Worm (Caenorhabditis elegans) whole organism, late embryonic: ENCODE measurements around the gene mex-1.
A peak's percentile ranks its signal among the peaks of the same experiment; 100 is the strongest.

ENCODE experiments used
- C08G9.2 ChIP-seq: sonication (generic microtip); optimal IDR thresholded peaks from 2 replicates; lab custom pipeline; 2016; ENCODE audit warnings: mild to moderate bottlenecking, missing genetic modification characterization, moderate library complexity, missing compliant biosample characterization
- C38D4.7 ChIP-seq: fragments of 200-800 bp; sonication (Bioruptor generic); optimal IDR thresholded peaks from 2 replicates; lab custom pipeline; 2018; ENCODE audit warnings: mild to moderate bottlenecking, missing genetic modification characterization, moderate library complexity, missing compliant biosample characterization
- F13H6.1 ChIP-seq: sonication (generic microtip); optimal IDR thresholded peaks from 2 replicates; lab custom pipeline; 2016; ENCODE audit warnings: missing genetic modification characterization, missing compliant biosample characterization
- K02D7.2 ChIP-seq: sonication (generic microtip); optimal IDR thresholded peaks from 2 replicates; lab custom pipeline; 2017; ENCODE audit warnings: mild to moderate bottlenecking, missing genetic modification characterization, missing compliant biosample characterization
- K09A11.1 ChIP-seq: sonication (generic microtip); optimal IDR thresholded peaks from 2 replicates; lab custom pipeline; 2017; ENCODE audit warnings: antibody characterized with exemption, mild to moderate bottlenecking, missing genetic modification characterization, missing compliant biosample characterization; ENCODE audit not compliant: insufficient read depth
- T23F11.4 ChIP-seq: fragments of 200-800 bp; sonication (Bioruptor generic); optimal IDR thresholded peaks from 2 replicates; lab custom pipeline; 2018; ENCODE audit warnings: mild to moderate bottlenecking, missing genetic modification characterization, missing compliant biosample characterization
- ahr-1 ChIP-seq: sonication (generic microtip); optimal IDR thresholded peaks from 2 replicates; lab custom pipeline; 2016; ENCODE audit warnings: missing genetic modification characterization, missing compliant biosample characterization
- ama-1 ChIP-seq: fragments of 150-350 bp; optimal IDR thresholded peaks from 2 replicates; lab custom pipeline; 2014
- ceh-14 ChIP-seq: sonication (generic microtip); optimal IDR thresholded peaks from 2 replicates; lab custom pipeline; 2016; ENCODE audit warnings: missing genotype, missing genetic modification characterization, missing compliant biosample characterization
- ceh-18 ChIP-seq: sonication (generic microtip); optimal IDR thresholded peaks from 2 replicates; lab custom pipeline; 2016; ENCODE audit warnings: missing genetic modification characterization, missing compliant biosample characterization
- ceh-19 ChIP-seq: fragments of 200-800 bp; sonication (Bioruptor generic); optimal IDR thresholded peaks from 2 replicates; lab custom pipeline; 2018; ENCODE audit warnings: mild to moderate bottlenecking, missing genetic modification characterization, missing compliant biosample characterization
- ceh-30 ChIP-seq: fragments of 150-350 bp; optimal IDR thresholded peaks from 2 replicates; lab custom pipeline; 2014; ENCODE audit warnings: missing biosample characterization, missing genetic modification characterization
- ceh-31 ChIP-seq: sonication (generic microtip); optimal IDR thresholded peaks from 2 replicates; lab custom pipeline; 2016; ENCODE audit warnings: missing genetic modification characterization, missing compliant biosample characterization
- ceh-45 ChIP-seq: fragments of 200-800 bp; sonication (Bioruptor generic); IDR thresholded peaks from 2 replicates; pipeline ENCODE4 v1.3.6; 2022; ENCODE audit warnings: missing genetic modification reagents, missing genetic modification characterization, missing compliant biosample characterization
- ceh-48 ChIP-seq: sonication (generic microtip); optimal IDR thresholded peaks from 2 replicates; lab custom pipeline; 2016; ENCODE audit warnings: missing genetic modification characterization, inconsistent platforms, missing compliant biosample characterization
- ceh-6 ChIP-seq: fragments of 200-800 bp; sonication (Bioruptor generic); optimal IDR thresholded peaks from 2 replicates; lab custom pipeline; 2018; ENCODE audit warnings: mild to moderate bottlenecking, missing genetic modification characterization, missing compliant biosample characterization
- che-1 ChIP-seq: sonication (generic microtip); optimal IDR thresholded peaks from 2 replicates; lab custom pipeline; 2016; ENCODE audit warnings: mild to moderate bottlenecking, missing genetic modification characterization, missing compliant biosample characterization
- dmd-4 ChIP-seq: sonication (generic microtip); optimal IDR thresholded peaks from 2 replicates; lab custom pipeline; 2016; ENCODE audit warnings: borderline replicate concordance, missing genetic modification characterization, missing compliant biosample characterization
- elt-2 ChIP-seq: sonication (generic microtip); optimal IDR thresholded peaks from 2 replicates; lab custom pipeline; 2016; ENCODE audit warnings: missing genetic modification reagents, missing genetic modification characterization, missing compliant biosample characterization
- elt-4 ChIP-seq: sonication (generic microtip); optimal IDR thresholded peaks from 2 replicates; lab custom pipeline; 2016; ENCODE audit warnings: missing genetic modification characterization, missing compliant biosample characterization
- eyg-1 ChIP-seq: sonication (generic microtip); optimal IDR thresholded peaks from 2 replicates; lab custom pipeline; 2016; ENCODE audit warnings: missing genotype, missing genetic modification characterization, missing compliant biosample characterization
- fax-1 ChIP-seq: sonication (generic microtip); optimal IDR thresholded peaks from 2 replicates; lab custom pipeline; 2016; ENCODE audit warnings: missing genotype, missing genetic modification characterization, missing compliant biosample characterization
- gmeb-2 ChIP-seq: sonication (generic microtip); optimal IDR thresholded peaks from 2 replicates; lab custom pipeline; 2016; ENCODE audit warnings: missing genetic modification characterization, inconsistent platforms, missing compliant biosample characterization
- hlh-30 ChIP-seq: sonication (generic microtip); optimal IDR thresholded peaks from 2 replicates; lab custom pipeline; 2017; ENCODE audit warnings: antibody characterized with exemption, missing genetic modification characterization, missing compliant biosample characterization; ENCODE audit not compliant: insufficient read depth
- hlh-6 ChIP-seq: sonication (generic microtip); optimal IDR thresholded peaks from 2 replicates; lab custom pipeline; 2016; ENCODE audit warnings: missing genotype, missing genetic modification characterization, missing compliant biosample characterization
- hlh-8 ChIP-seq: sonication (generic microtip); optimal IDR thresholded peaks from 2 replicates; lab custom pipeline; 2016; ENCODE audit warnings: missing genotype, missing genetic modification characterization, missing compliant biosample characterization
- lin-11 ChIP-seq: fragments of 200-800 bp; sonication (Bioruptor generic); optimal IDR thresholded peaks from 2 replicates; lab custom pipeline; 2018; ENCODE audit warnings: mild to moderate bottlenecking, missing genetic modification characterization, missing compliant biosample characterization
- mec-3 ChIP-seq: sonication (generic microtip); optimal IDR thresholded peaks from 2 replicates; lab custom pipeline; 2016; ENCODE audit warnings: borderline replicate concordance, missing genetic modification characterization, missing compliant biosample characterization
- nfya-1 ChIP-seq: sonication (generic microtip); optimal IDR thresholded peaks from 2 replicates; lab custom pipeline; 2017; ENCODE audit warnings: missing genetic modification characterization, mild to moderate bottlenecking, missing compliant biosample characterization, antibody characterized with exemption, moderate library complexity
- nhr-11 ChIP-seq: fragments of 150-350 bp; optimal IDR thresholded peaks from 2 replicates; lab custom pipeline; 2014; ENCODE audit warnings: missing biosample characterization, missing genetic modification characterization
- nhr-232 ChIP-seq: sonication (generic microtip); optimal IDR thresholded peaks from 2 replicates; lab custom pipeline; 2016; ENCODE audit warnings: missing genetic modification characterization, missing compliant biosample characterization
- npax-4 ChIP-seq: sonication (generic microtip); optimal IDR thresholded peaks from 2 replicates; lab custom pipeline; 2016; ENCODE audit warnings: missing genetic modification characterization, missing compliant biosample characterization
- odd-2 ChIP-seq: sonication (generic microtip); optimal IDR thresholded peaks from 2 replicates; lab custom pipeline; 2017; ENCODE audit warnings: antibody characterized with exemption, mild to moderate bottlenecking, missing genetic modification characterization, missing compliant biosample characterization
- pag-3 ChIP-seq: sonication (generic microtip); optimal IDR thresholded peaks from 2 replicates; lab custom pipeline; 2016; ENCODE audit warnings: missing compliant biosample characterization, missing genetic modification characterization, borderline replicate concordance
- pat-9 ChIP-seq: fragments of 200-800 bp; sonication (Bioruptor generic); optimal IDR thresholded peaks from 2 replicates; lab custom pipeline; 2018; ENCODE audit warnings: mild to moderate bottlenecking, missing genetic modification characterization, moderate library complexity, missing compliant biosample characterization
- pax-1 ChIP-seq: fragments of 150-350 bp; optimal IDR thresholded peaks from 2 replicates; lab custom pipeline; 2014; ENCODE audit warnings: missing biosample characterization, missing genetic modification characterization
- pha-2 ChIP-seq: sonication (generic microtip); optimal IDR thresholded peaks from 2 replicates; lab custom pipeline; 2017; ENCODE audit warnings: mild to moderate bottlenecking, missing genetic modification characterization, missing compliant biosample characterization
- pha-4 ChIP-seq: fragments of 150-350 bp; optimal IDR thresholded peaks from 2 replicates; lab custom pipeline; 2018; ENCODE audit warnings: missing biosample characterization, missing genetic modification reagents, missing genetic modification characterization
- pqm-1 ChIP-seq: sonication (generic microtip); optimal IDR thresholded peaks from 2 replicates; lab custom pipeline; 2016; ENCODE audit warnings: missing genetic modification characterization, missing compliant biosample characterization
- pros-1 ChIP-seq: fragments of 150-350 bp; optimal IDR thresholded peaks from 2 replicates; lab custom pipeline; 2014; ENCODE audit warnings: missing biosample characterization, missing genetic modification reagents, missing genetic modification characterization
- ref-2 ChIP-seq: sonication (generic microtip); optimal IDR thresholded peaks from 2 replicates; lab custom pipeline; 2016; ENCODE audit warnings: missing genetic modification characterization, missing compliant biosample characterization
- sdc-2 ChIP-seq: sonication (generic microtip); optimal IDR thresholded peaks from 2 replicates; lab custom pipeline; 2016; ENCODE audit warnings: missing genotype, missing genetic modification characterization, missing compliant biosample characterization
- sox-2 ChIP-seq: fragments of 200-800 bp; sonication (Bioruptor generic); IDR thresholded peaks from 2 replicates; pipeline ENCODE4 v1.3.6; 2022; ENCODE audit warnings: missing genetic modification reagents, missing genetic modification characterization, missing compliant biosample characterization
- sox-4 ChIP-seq: sonication (generic microtip); optimal IDR thresholded peaks from 2 replicates; lab custom pipeline; 2017; ENCODE audit warnings: mild to moderate bottlenecking, missing genetic modification characterization, inconsistent platforms, missing compliant biosample characterization
- syd-9 ChIP-seq: sonication (generic microtip); optimal IDR thresholded peaks from 2 replicates; lab custom pipeline; 2016; ENCODE audit warnings: mild to moderate bottlenecking, missing genetic modification characterization, moderate library complexity, missing compliant biosample characterization
- unc-3 ChIP-seq, 2 experiments: fragments of 200-800 bp in 1 of 2; sonication (Bioruptor generic) in 1 of 2; sonication (generic microtip) in 1 of 2; conservative IDR thresholded peaks in 1 of 2; optimal IDR thresholded peaks in 1 of 2; 2 replicates each; pipeline versions ENCODE4 v1.3.6 to Lab custom; 2016 to 2022; ENCODE audit warnings: missing compliant biosample characterization in 2 of 2, missing genetic modification characterization in 2 of 2, missing genetic modification reagents in 1 of 2
- unc-42 ChIP-seq: sonication (generic microtip); optimal IDR thresholded peaks from 2 replicates; lab custom pipeline; 2016; ENCODE audit warnings: missing genotype, missing genetic modification characterization, missing compliant biosample characterization
- unc-55 ChIP-seq: sonication (generic microtip); optimal IDR thresholded peaks from 2 replicates; lab custom pipeline; 2017; ENCODE audit warnings: missing biosample characterization, missing genetic modification reagents, missing genetic modification characterization
- unc-86 ChIP-seq: sonication (generic microtip); optimal IDR thresholded peaks from 2 replicates; lab custom pipeline; 2016; ENCODE audit warnings: missing genetic modification characterization, missing compliant biosample characterization
- zip-5 ChIP-seq: sonication (generic microtip); optimal IDR thresholded peaks from 2 replicates; lab custom pipeline; 2016; ENCODE audit warnings: missing genetic modification characterization, missing compliant biosample characterization
- ztf-16 ChIP-seq: sonication (generic microtip); optimal IDR thresholded peaks from 2 replicates; lab custom pipeline; 2017; ENCODE audit warnings: missing genetic modification characterization, missing compliant biosample characterization

mex-1 gene

ce11 chrII:11967507-11968127 lies 820 bp upstream of the mex-1 start, which contains the start of gene W03C9.5:
Gene W03C9.5, minus strand, starts transcription at chrII:11967544.
- TF ChIP-seq dmd-4 (tag; lab: Kevin White, UChicago) (peak; percentile 97), ceh-31 (tag; lab: Kevin White, UChicago) (peak; percentile 100), C38D4.7 (GFP tag; lab: Kevin White, UChicago) (peak; percentile 63), ceh-14 (tag; lab: Kevin White, UChicago) (peak; percentile 98), pros-1 (tag; lab: Kevin White, UChicago) (peak; percentile 29), ztf-16 (tag; lab: Kevin White, UChicago) (peak; percentile 88), F13H6.1 (tag; lab: Kevin White, UChicago) (peak; percentile 98), lin-11 (tag; lab: Kevin White, UChicago) (peak; percentile 39), ref-2 (tag; lab: Kevin White, UChicago) (peak; percentile 99), pha-2 (peak; percentile 69), unc-86 (tag; lab: Kevin White, UChicago) (peak; percentile 94), nhr-232 (peak; percentile 27), mec-3 (tag; lab: Kevin White, UChicago) (peak; percentile 97), pat-9 (tag; lab: Kevin White, UChicago) (peak; percentile 69), T23F11.4 (peak; percentile 62), K02D7.2 (tag; lab: Kevin White, UChicago) (peak; percentile 38), ahr-1 (tag; lab: Kevin White, UChicago) (peak; percentile 95), pax-1 (tag; lab: Kevin White, UChicago) (no peak), odd-2 (no peak), pag-3 (tag; lab: Kevin White, UChicago) (peak; percentile 83), ceh-45 (GFP tag; lab: Robert Waterston, UW) (no peak), fax-1 (tag; lab: Kevin White, UChicago) (peak; percentile 96), hlh-8 (tag; lab: Kevin White, UChicago) (peak; percentile 97), gmeb-2 (tag; lab: Kevin White, UChicago) (peak; percentile 21), ceh-6 (GFP tag; lab: Kevin White, UChicago) (peak; percentile 47), pqm-1 (tag; lab: Kevin White, UChicago) (peak; percentile 98), npax-4 (peak; percentile 35), unc-42 (tag; lab: Kevin White, UChicago) (peak; percentile 92), unc-3 (GFP tag; conservative IDR thresholded peaks at IDR 0.05; lab: Robert Waterston, UW) (peak; percentile 72; the same call in 1 of the 2 replicates), unc-3 (tag; optimal IDR thresholded peaks at IDR 0.05; lab: Kevin White, UChicago) (peak; percentile 89), sox-2 (0 out of 2 replicates have a peak, but pooled peaks have one; percentile 18), elt-2 (tag; lab: Kevin White, UChicago) (peak; percentile 95), elt-4 (tag; lab: Kevin White, UChicago) (no peak), nfya-1 (tag; lab: Kevin White, UChicago) (peak; percentile 80), nhr-11 (tag; lab: Kevin White, UChicago) (no peak), C08G9.2 (peak; percentile 99), K09A11.1 (tag; lab: Kevin White, UChicago) (no peak), ceh-48 (tag; lab: Kevin White, UChicago) (peak; percentile 28), pha-4 (tag; lab: Kevin White, UChicago) (no peak), ama-1 (lab: Kevin White, UChicago) (no peak), sdc-2 (tag; lab: Kevin White, UChicago) (peak; percentile 74), zip-5 (tag; lab: Kevin White, UChicago) (peak; percentile 95), unc-55 (GFP tag; lab: Kevin White, UChicago) (peak; percentile 75), eyg-1 (peak; percentile 90), hlh-6 (tag; lab: Kevin White, UChicago) (peak; percentile 78), hlh-30 (tag; lab: Kevin White, UChicago) (peak; percentile 99), syd-9 (tag; lab: Kevin White, UChicago) (peak; percentile 91), che-1 (tag; lab: Kevin White, UChicago) (peak; percentile 62), sox-4 (tag; lab: Kevin White, UChicago) (peak; percentile 70), ceh-18 (tag; lab: Kevin White, UChicago) (peak; percentile 98), ceh-30 (tag; lab: Kevin White, UChicago) (peak; percentile 65), ceh-19 (peak; percentile 85)
